Fruit fly (Drosophila melanogaster) whole organism, embryonic: ENCODE data around the gene Tsp5D.

Experiments
- B-H2 ChIP-seq: fragments of 200-800 bp; sonication (Bioruptor generic); optimal IDR thresholded peaks from 2 replicates; lab custom pipeline; 2018; ENCODE audit warnings: missing biosample characterization, mild to moderate bottlenecking, missing genetic modification characterization
- CG10209 ChIP-seq: fragments of 200-800 bp; sonication (Bioruptor generic); optimal IDR thresholded peaks from 3 replicates; lab custom pipeline; 2017; ENCODE audit warnings: missing biosample characterization, mild to moderate bottlenecking, missing genetic modification characterization, missing genetic modification reagents
- CG10274 ChIP-seq: fragments of 200-800 bp; sonication (Bioruptor generic); optimal IDR thresholded peaks from 3 replicates; lab custom pipeline; 2017; ENCODE audit warnings: missing biosample characterization, mild to moderate bottlenecking, missing genetic modification characterization
- CG11247 ChIP-seq: fragments of 200-800 bp; sonication (Bioruptor generic); IDR thresholded peaks from 2 replicates; pipeline ENCODE4 v1.3.6; 2022; ENCODE audit warnings: missing biosample characterization, missing genetic modification characterization
- CG11456 ChIP-seq: fragments of 200-800 bp; sonication (Bioruptor generic); IDR thresholded peaks from 3 replicates; pipeline ENCODE4 v1.3.6; 2022; ENCODE audit warnings: missing biosample characterization, missing genetic modification characterization
- CG12104 ChIP-seq: fragments of 200-800 bp; sonication (Bioruptor generic); optimal IDR thresholded peaks from 3 replicates; lab custom pipeline; 2016; ENCODE audit warnings: missing biosample characterization, missing genetic modification characterization
- CG13894 ChIP-seq: fragments of 200-800 bp; sonication (Bioruptor generic); optimal IDR thresholded peaks from 3 replicates; lab custom pipeline; 2018; ENCODE audit warnings: missing biosample characterization, mild to moderate bottlenecking, missing genetic modification characterization, moderate library complexity
- CG14667 ChIP-seq: fragments of 200-800 bp; sonication (Bioruptor generic); IDR thresholded peaks from 2 replicates; pipeline ENCODE4 v1.3.6; 2022; ENCODE audit warnings: missing biosample characterization, missing genetic modification characterization
- CG14710 ChIP-seq: fragments of 200-800 bp; sonication (Bioruptor generic); optimal IDR thresholded peaks from 3 replicates; lab custom pipeline; 2019; ENCODE audit warnings: missing biosample characterization, mild to moderate bottlenecking, missing genetic modification characterization, moderate library complexity
- CG15514 ChIP-seq: fragments of 200-800 bp; sonication (Bioruptor generic); optimal IDR thresholded peaks from 3 replicates; lab custom pipeline; 2017; ENCODE audit warnings: missing biosample characterization, missing genetic modification characterization, mild to moderate bottlenecking, moderate library complexity, missing genetic modification reagents
- CG15696 ChIP-seq: fragments of 200-800 bp; sonication (Bioruptor generic); optimal IDR thresholded peaks from 2 replicates; lab custom pipeline; 2019; ENCODE audit warnings: missing biosample characterization, mild to moderate bottlenecking, missing genetic modification characterization, moderate library complexity
- CG17385 ChIP-seq: fragments of 200-800 bp; sonication (Bioruptor generic); optimal IDR thresholded peaks from 3 replicates; lab custom pipeline; 2018; ENCODE audit warnings: missing biosample characterization, mild to moderate bottlenecking, missing genetic modification characterization
- CG17802 ChIP-seq: fragments of 200-800 bp; sonication (Bioruptor generic); optimal IDR thresholded peaks from 2 replicates; lab custom pipeline; 2018; ENCODE audit warnings: missing biosample characterization, mild to moderate bottlenecking, missing genetic modification characterization, moderate library complexity
- CG1792 ChIP-seq: fragments of 200-800 bp; sonication (Bioruptor generic); optimal IDR thresholded peaks from 2 replicates; lab custom pipeline; 2016; ENCODE audit warnings: missing biosample characterization, missing genetic modification characterization
- CG18476 ChIP-seq: fragments of 200-800 bp; sonication (Bioruptor generic); optimal IDR thresholded peaks from 2 replicates; lab custom pipeline; 2016; ENCODE audit warnings: missing biosample characterization, mild to moderate bottlenecking, missing genetic modification characterization
- CG31224 ChIP-seq: fragments of 200-800 bp; sonication (Bioruptor generic); IDR thresholded peaks from 2 replicates; pipeline ENCODE4 v1.3.6; 2022; ENCODE audit warnings: missing biosample characterization, missing genetic modification characterization
- CG34376 ChIP-seq: fragments of 200-800 bp; sonication (Bioruptor generic); optimal IDR thresholded peaks from 2 replicates; lab custom pipeline; 2018; ENCODE audit warnings: missing biosample characterization, mild to moderate bottlenecking, missing genetic modification characterization
- CG3838 ChIP-seq: fragments of 200-800 bp; sonication (Bioruptor generic); optimal IDR thresholded peaks from 3 replicates; lab custom pipeline; 2016; ENCODE audit warnings: missing biosample characterization, missing genetic modification characterization
- CG4820 ChIP-seq: fragments of 200-800 bp; sonication (Bioruptor generic); optimal IDR thresholded peaks from 3 replicates; lab custom pipeline; 2016; ENCODE audit warnings: missing biosample characterization, missing genetic modification characterization
- CG9797 ChIP-seq: fragments of 200-800 bp; sonication (Bioruptor generic); optimal IDR thresholded peaks from 3 replicates; lab custom pipeline; 2018; ENCODE audit warnings: missing biosample characterization, mild to moderate bottlenecking, missing genetic modification characterization
- CkIIα-i1 ChIP-seq: fragments of 200-800 bp; sonication (Bioruptor generic); IDR thresholded peaks from 2 replicates; pipeline ENCODE4 v1.3.6; 2022; ENCODE audit warnings: missing biosample characterization, missing genetic modification characterization
- CrebB ChIP-seq: fragments of 200-800 bp; sonication (Bioruptor generic); optimal IDR thresholded peaks from 3 replicates; lab custom pipeline; 2018; ENCODE audit warnings: missing biosample characterization, mild to moderate bottlenecking, missing genetic modification characterization
- E2f1 ChIP-seq: fragments of 200-800 bp; sonication (Bioruptor generic); IDR thresholded peaks from 2 replicates; pipeline ENCODE4 v1.3.6; 2022; ENCODE audit warnings: missing biosample characterization, missing genetic modification characterization
- Ets97D ChIP-seq: fragments of 200-800 bp; sonication (Bioruptor generic); optimal IDR thresholded peaks from 3 replicates; lab custom pipeline; 2016; ENCODE audit warnings: missing biosample characterization, missing genetic modification characterization
- H15 ChIP-seq: fragments of 200-800 bp; sonication (Bioruptor generic); IDR thresholded peaks from 3 replicates; pipeline ENCODE4 v1.3.6; 2022; ENCODE audit warnings: missing biosample characterization, missing genetic modification characterization
- HLH4C ChIP-seq: fragments of 200-800 bp; sonication (Bioruptor generic); IDR thresholded peaks from 3 replicates; pipeline ENCODE4 v1.3.6; 2022; ENCODE audit warnings: missing biosample characterization, missing genetic modification characterization; ENCODE audit not compliant: partially characterized antibody
- Hand ChIP-seq: fragments of 200-800 bp; sonication (Bioruptor generic); optimal IDR thresholded peaks from 2 replicates; lab custom pipeline; 2017; ENCODE audit warnings: mild to moderate bottlenecking, missing biosample characterization, missing genetic modification reagents, missing genetic modification characterization
- Lhr ChIP-seq: fragments of 200-800 bp; sonication (Bioruptor generic); optimal IDR thresholded peaks from 3 replicates; lab custom pipeline; 2017; ENCODE audit warnings: mild to moderate bottlenecking, missing biosample characterization, missing genetic modification reagents, missing genetic modification characterization
- Lpt ChIP-seq: fragments of >200 bp; optimal IDR thresholded peaks from 2 replicates; lab custom pipeline; 2018; ENCODE audit warnings: missing biosample characterization, missing genetic modification characterization
- Med ChIP-seq: fragments of 200-800 bp; sonication (Bioruptor generic); peaks from one replicate; lab custom pipeline; 2016; ENCODE audit warnings: missing biosample characterization, missing genetic modification characterization, mild to moderate bottlenecking, inconsistent platforms, moderate library complexity
- Meics ChIP-seq: fragments of 200-800 bp; sonication (Bioruptor generic); optimal IDR thresholded peaks from 2 replicates; lab custom pipeline; 2017; ENCODE audit warnings: missing biosample characterization, mild to moderate bottlenecking, missing genetic modification characterization
- Optix ChIP-seq: fragments of 200-800 bp; sonication (Bioruptor generic); IDR thresholded peaks from 3 replicates; pipeline ENCODE4 v1.3.6; 2022; ENCODE audit warnings: missing biosample characterization, missing genetic modification characterization
- Spps ChIP-seq: fragments of 200-800 bp; sonication (Bioruptor generic); optimal IDR thresholded peaks from 2 replicates; lab custom pipeline; 2018; ENCODE audit warnings: missing biosample characterization, mild to moderate bottlenecking, missing genetic modification characterization
- Sry-β ChIP-seq: fragments of 200-800 bp; sonication (Bioruptor generic); optimal IDR thresholded peaks from 2 replicates; lab custom pipeline; 2018; ENCODE audit warnings: missing biosample characterization, mild to moderate bottlenecking, missing genetic modification characterization, moderate library complexity
- TFAM ChIP-seq: fragments of 200-800 bp; sonication (Bioruptor generic); optimal IDR thresholded peaks from 2 replicates; lab custom pipeline; 2017; ENCODE audit warnings: missing biosample characterization, missing genetic modification characterization, inconsistent platforms
- ato ChIP-seq: fragments of 200-800 bp; sonication (Bioruptor generic); IDR thresholded peaks from 2 replicates; pipeline ENCODE4 v1.3.6; 2022; ENCODE audit warnings: missing biosample characterization, missing genetic modification characterization; ENCODE audit not compliant: partially characterized antibody
- bigmax ChIP-seq: fragments of 200-800 bp; sonication (Bioruptor generic); optimal IDR thresholded peaks from 2 replicates; lab custom pipeline; 2018; ENCODE audit warnings: missing biosample characterization, mild to moderate bottlenecking, missing genetic modification characterization
- cg ChIP-seq: fragments of 200-800 bp; sonication (Bioruptor generic); optimal IDR thresholded peaks from 3 replicates; lab custom pipeline; 2019; ENCODE audit warnings: missing biosample characterization, mild to moderate bottlenecking, missing genetic modification characterization, moderate library complexity
- danr ChIP-seq: fragments of 200-800 bp; sonication (Bioruptor generic); IDR thresholded peaks from 2 replicates; pipeline ENCODE4 v1.3.6; 2022; ENCODE audit warnings: missing biosample characterization, missing genetic modification characterization
- eyg ChIP-seq: fragments of 200-800 bp; sonication (Bioruptor generic); optimal IDR thresholded peaks from 3 replicates; lab custom pipeline; 2016; ENCODE audit warnings: missing biosample characterization, missing genetic modification characterization
- gsb-n ChIP-seq: fragments of 200-800 bp; sonication (Bioruptor generic); optimal IDR thresholded peaks from 3 replicates; lab custom pipeline; 2018; ENCODE audit warnings: missing biosample characterization, mild to moderate bottlenecking, missing genetic modification characterization
- ind ChIP-seq: fragments of 200-800 bp; sonication (Bioruptor generic); optimal IDR thresholded peaks from 3 replicates; lab custom pipeline; 2016; ENCODE audit warnings: missing biosample characterization, missing genetic modification characterization
- jing ChIP-seq: fragments of 200-800 bp; sonication (Bioruptor generic); optimal IDR thresholded peaks from 2 replicates; lab custom pipeline; 2018; ENCODE audit warnings: missing biosample characterization, mild to moderate bottlenecking, missing genetic modification characterization
- mirr ChIP-seq: fragments of 200-800 bp; sonication (Bioruptor generic); optimal IDR thresholded peaks from 3 replicates; lab custom pipeline; 2018; ENCODE audit warnings: missing biosample characterization, mild to moderate bottlenecking, missing genetic modification characterization
- onecut ChIP-seq: fragments of 200-800 bp; sonication (Bioruptor generic); IDR thresholded peaks from 2 replicates; pipeline ENCODE4 v1.3.6; 2022; ENCODE audit warnings: missing biosample characterization, missing genetic modification characterization
- stwl ChIP-seq: fragments of 200-800 bp; sonication (Bioruptor generic); optimal IDR thresholded peaks from 3 replicates; lab custom pipeline; 2018; ENCODE audit warnings: missing biosample characterization, mild to moderate bottlenecking, missing genetic modification characterization, moderate library complexity
- trem ChIP-seq: fragments of 200-800 bp; optimal IDR thresholded peaks from 3 replicates; lab custom pipeline; 2019; ENCODE audit warnings: missing biosample characterization, mild to moderate bottlenecking, missing genetic modification characterization, moderate library complexity
- trh ChIP-seq: fragments of 200-800 bp; sonication (Bioruptor generic); optimal IDR thresholded peaks from 2 replicates; lab custom pipeline; 2016; ENCODE audit warnings: missing biosample characterization, missing genetic modification characterization
- tx ChIP-seq: fragments of 200-800 bp; sonication (Bioruptor generic); optimal IDR thresholded peaks from 2 replicates; lab custom pipeline; 2016; ENCODE audit warnings: missing biosample characterization, missing genetic modification characterization
- zf30C ChIP-seq: fragments of 200-800 bp; sonication (Bioruptor generic); optimal IDR thresholded peaks from 3 replicates; lab custom pipeline; 2018; ENCODE audit warnings: missing biosample characterization, mild to moderate bottlenecking, missing genetic modification characterization

Gene Tsp5D

DNA sequence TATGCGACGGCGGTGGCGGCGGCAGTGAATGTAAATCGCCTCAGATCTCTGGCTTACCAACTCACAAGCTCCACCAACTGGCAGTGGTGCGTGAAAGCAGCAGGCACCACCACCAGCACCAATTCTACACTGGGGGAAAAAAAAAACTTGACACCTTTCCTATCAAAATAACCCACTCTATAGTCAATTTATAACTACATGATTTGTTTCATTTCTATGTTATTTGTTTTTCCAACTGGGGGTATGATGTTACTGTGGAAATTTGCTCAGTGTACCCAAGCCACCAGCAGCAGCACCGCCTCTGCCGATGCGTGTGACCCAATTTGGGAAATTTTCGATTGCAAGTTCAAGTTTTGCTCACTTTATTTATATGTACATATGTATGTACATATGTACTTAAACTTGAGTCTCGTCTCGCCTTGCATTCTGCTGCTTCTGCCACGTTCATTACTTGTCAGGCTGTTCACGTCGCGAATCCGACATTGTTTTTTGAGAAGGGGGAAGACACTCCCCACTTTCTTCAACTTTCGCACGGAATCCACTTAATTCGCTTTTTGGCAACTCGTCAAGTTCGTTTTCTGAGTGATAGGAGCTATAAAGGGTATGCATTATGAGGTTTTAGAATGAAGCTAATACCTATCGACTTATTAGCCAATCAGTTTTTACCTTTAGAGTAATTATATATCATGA is 15.4 kb downstream of the Tsp5D start (continued):
- TF ChIP-seq CG12104 (GFP tag; lab: Kevin White, UChicago) (no peak), tx (no peak), onecut (no peak), eyg (no peak), mirr (GFP tag; lab: Kevin White, UChicago) (no peak), CG10209 (no peak), CG15514 (GFP tag; lab: Kevin White, UChicago) (no peak), trh (GFP tag; lab: Kevin White, UChicago) (no peak), Lpt (GFP tag; lab: Kevin White, UChicago) (no peak), cg (no peak), CG34376 (no peak), CG11456 (GFP tag; lab: Robert Waterston, UW) (no peak), CG15696 (tag; lab: Kevin White, UChicago) (no peak), CG9797 (GFP tag; lab: Kevin White, UChicago) (no peak), CG4820 (GFP tag; lab: Kevin White, UChicago) (no peak), E2f1 (no peak), CG11247 (GFP tag; lab: Robert Waterston, UW) (no peak), ato (GFP tag; lab: Robert Waterston, UW) (no peak), Meics (no peak), B-H2 (GFP tag; lab: Kevin White, UChicago) (no peak), CG17385 (GFP tag; lab: Kevin White, UChicago) (no peak), H15 (GFP tag; lab: Robert Waterston, UW) (peak; percentile 59; the same call in 2 of the 3 replicates), CG14667 (no peak), trem (tag; lab: Kevin White, UChicago) (no peak), Sry-β (GFP tag; lab: Kevin White, UChicago) (no peak), CkIIα-i1 (GFP tag; lab: Robert Waterston, UW) (no peak), bigmax (no peak), Ets97D (GFP tag; lab: Kevin White, UChicago) (no peak), Spps (tag; lab: Kevin White, UChicago) (no peak), Optix (0 out of 3 replicates have a peak, but pooled peaks have one; percentile 42), CG14710 (tag; lab: Kevin White, UChicago) (no peak), Med (GFP tag; lab: Kevin White, UChicago) (peak; percentile 70), HLH4C (GFP tag; lab: Robert Waterston, UW) (no peak), CG10274 (GFP tag; lab: Kevin White, UChicago) (no peak), CG31224 (no peak), ind (peak; percentile 29), Hand (GFP tag; lab: Kevin White, UChicago) (no peak), danr (GFP tag; lab: Robert Waterston, UW) (no peak), CG13894 (no peak), CG3838 (GFP tag; lab: Kevin White, UChicago) (no peak), stwl (tag; lab: Kevin White, UChicago) (no peak), gsb-n (no peak), jing (no peak), CrebB (no peak), CG17802 (tag; lab: Kevin White, UChicago) (no peak), TFAM (GFP tag; lab: Kevin White, UChicago) (no peak), Lhr (no peak), zf30C (GFP tag; lab: Kevin White, UChicago) (no peak), CG18476 (GFP tag; lab: Kevin White, UChicago) (no peak), CG1792 (GFP tag; lab: Kevin White, UChicago) (no peak)
